Worm (Caenorhabditis elegans): Measurements from ENCODE around the gene F10C5.3.

F10C5.3 gene

ce11 chrIII:445515-445914, 38.2 kb upstream of the F10C5.3 start:
- peak; percentile 62 for TF ChIP-seq ceh-6 (GFP tag; optimal IDR thresholded peaks at IDR 0.05)
- peak; percentile 25 for TF ChIP-seq ceh-19 (GFP tag; optimal IDR thresholded peaks at IDR 0.05)
- TF ChIP-seq hlh-13 (GFP tag; optimal IDR thresholded peaks at IDR 0.05) = peak; percentile 59
- peak; percentile 4 for TF ChIP-seq ceh-24 (tag; optimal IDR thresholded peaks at IDR 0.05)
- peak; percentile 48 for TF ChIP-seq sox-4 (tag; optimal IDR thresholded peaks at IDR 0.05)
- TF ChIP-seq pat-9 (tag; optimal IDR thresholded peaks at IDR 0.05) = peak; percentile 21
- peak; percentile 40 for TF ChIP-seq C38D4.7 (GFP tag; optimal IDR thresholded peaks at IDR 0.05)
- peak; percentile 3 for TF ChIP-seq T23F11.4 (GFP tag; optimal IDR thresholded peaks at IDR 0.05)
- TF ChIP-seq che-1 (tag; optimal IDR thresholded peaks at IDR 0.05) = peak; percentile 50
- peak; percentile 48 for TF ChIP-seq K02D7.2 (tag; optimal IDR thresholded peaks at IDR 0.05)
- peak; percentile 37 for TF ChIP-seq lin-11 (tag; optimal IDR thresholded peaks at IDR 0.05)
- TF ChIP-seq gmeb-2 (tag; optimal IDR thresholded peaks at IDR 0.05) = peak; percentile 54
- peak; percentile 45 for TF ChIP-seq pha-2 (tag; optimal IDR thresholded peaks at IDR 0.05)

- no peak for TF ChIP-seq hlh-15 (tag; optimal IDR thresholded peaks at IDR 0.05)
- TF ChIP-seq fax-1 (tag; optimal IDR thresholded peaks at IDR 0.05) = no peak
- no peak for TF ChIP-seq sox-2 (GFP tag; IDR thresholded peaks at IDR 0.05)
- TF ChIP-seq pag-3 (tag; optimal IDR thresholded peaks at IDR 0.05; ENCODE audit: borderline replicate concordance) = no peak
- TF ChIP-seq tbx-7 (tag; optimal IDR thresholded peaks at IDR 0.05) = no peak
- TF ChIP-seq ceh-48 (tag; optimal IDR thresholded peaks at IDR 0.05) = no peak
Observed at ce11 chrIII:446860-447259, 36.8 kb upstream of the F10C5.3 start.

ce11 chrIII:455793-456192, 27.9 kb upstream of the F10C5.3 start:
- TF ChIP-seq npax-4 (tag; optimal IDR thresholded peaks at IDR 0.05) (no peak), elt-4 (tag; optimal IDR thresholded peaks at IDR 0.05) (no peak), rnt-1 (tag; optimal IDR thresholded peaks at IDR 0.05) (no peak), ceh-31 (tag; optimal IDR thresholded peaks at IDR 0.05) (no peak), K09A11.1 (tag; optimal IDR thresholded peaks at IDR 0.05; ENCODE audit: insufficient read depth) (no peak), pat-9 (tag; optimal IDR thresholded peaks at IDR 0.05) (no peak), nhr-11 (tag; optimal IDR thresholded peaks at IDR 0.05) (no peak), unc-55 (GFP tag; optimal IDR thresholded peaks at IDR 0.05) (no peak), madf-2 (tag; optimal IDR thresholded peaks at IDR 0.05) (no peak), unc-3 (GFP tag; conservative IDR thresholded peaks at IDR 0.05) (no peak), unc-3 (tag; optimal IDR thresholded peaks at IDR 0.05) (no peak), tbx-7 (tag; optimal IDR thresholded peaks at IDR 0.05) (no peak), unc-42 (tag; optimal IDR thresholded peaks at IDR 0.05) (no peak), fkh-10 (GFP tag; optimal IDR thresholded peaks at IDR 0.05) (no peak), ceh-9 (tag; optimal IDR thresholded peaks at IDR 0.05) (no peak), ceh-34 (tag; optimal IDR thresholded peaks at IDR 0.05) (no peak), pha-2 (tag; optimal IDR thresholded peaks at IDR 0.05) (no peak)

ce11 chrIII:463711-464110, 20.0 kb upstream of the F10C5.3 start, which contains the start of gene Y55B1BR.6:
Y55B1BR.6 (minus strand) TSS chrIII:463811.
- TF ChIP-seq eyg-1 (tag; optimal IDR thresholded peaks at IDR 0.05) = no peak
- no peak for TF ChIP-seq rnt-1 (tag; optimal IDR thresholded peaks at IDR 0.05)
- TF ChIP-seq mec-3 (tag; optimal IDR thresholded peaks at IDR 0.05; ENCODE audit: borderline replicate concordance) = no peak
- TF ChIP-seq madf-2 (tag; optimal IDR thresholded peaks at IDR 0.05) = no peak
- no peak for TF ChIP-seq ceh-19 (GFP tag; optimal IDR thresholded peaks at IDR 0.05)
- TF ChIP-seq pax-1 (tag; optimal IDR thresholded peaks at IDR 0.05) = no peak
- TF ChIP-seq pat-9 (tag; optimal IDR thresholded peaks at IDR 0.05) = no peak
- TF ChIP-seq ttx-3 (tag; optimal IDR thresholded peaks at IDR 0.05) = no peak
- no peak for TF ChIP-seq unc-42 (tag; optimal IDR thresholded peaks at IDR 0.05)
- no peak for TF ChIP-seq sdc-2 (tag; optimal IDR thresholded peaks at IDR 0.05)
- TF ChIP-seq pha-4 (tag; optimal IDR thresholded peaks at IDR 0.05) = no peak
